Worm (Caenorhabditis elegans) whole organism, midembryonic: ENCODE measurements around the gene txt-1.

Experiments
- T22C8.4 ChIP-seq: fragments of 200-800 bp; sonication (Bioruptor generic); IDR thresholded peaks from 2 replicates; pipeline ENCODE4 v1.3.6; 2022; ENCODE audit warnings: missing genetic modification characterization, missing compliant biosample characterization
- cog-1 ChIP-seq: sonication (generic microtip); optimal IDR thresholded peaks from 2 replicates; lab custom pipeline; 2016; ENCODE audit warnings: missing genetic modification characterization, missing compliant biosample characterization
- flt-1 ChIP-seq: fragments of 200-800 bp; sonication (Bioruptor generic); IDR thresholded peaks from 2 replicates; pipeline ENCODE4 v1.3.6; 2022; ENCODE audit warnings: missing genetic modification characterization, missing compliant biosample characterization
- klf-2 ChIP-seq: fragments of 200-800 bp; sonication (Bioruptor generic); conservative IDR thresholded peaks from 2 replicates; pipeline ENCODE4 v1.3.6; 2022; ENCODE audit warnings: missing genetic modification reagents, missing genetic modification characterization, missing compliant biosample characterization
- med-1 ChIP-seq: sonication (generic microtip); optimal IDR thresholded peaks from 2 replicates; lab custom pipeline; 2017; ENCODE audit warnings: missing genetic modification characterization, mild to moderate bottlenecking, missing compliant biosample characterization, antibody characterized with exemption, missing genetic modification reagents; ENCODE audit not compliant: insufficient read depth
- ref-1 ChIP-seq: fragments of 200-800 bp; sonication (Bioruptor generic); conservative IDR thresholded peaks from 2 replicates; pipeline ENCODE4 v1.3.6; 2022; ENCODE audit warnings: missing genetic modification reagents, missing genetic modification characterization, missing compliant biosample characterization
- tab-1 ChIP-seq: fragments of 200-800 bp; sonication (Bioruptor generic); IDR thresholded peaks from 2 replicates; pipeline ENCODE4 v1.3.6; 2022; ENCODE audit warnings: missing genetic modification characterization, missing compliant biosample characterization
- ztf-23 ChIP-seq: fragments of 200-800 bp; sonication (Bioruptor generic); IDR thresholded peaks from 2 replicates; pipeline ENCODE4 v1.3.6; 2022; ENCODE audit warnings: missing genetic modification reagents, missing genetic modification characterization, missing compliant biosample characterization
- ztf-29 ChIP-seq: fragments of 200-800 bp; sonication (Bioruptor generic); IDR thresholded peaks from 2 replicates; pipeline ENCODE4 v1.3.6; 2022; ENCODE audit warnings: missing genetic modification reagents, missing genetic modification characterization, missing compliant biosample characterization

txt-1 gene

ce11 chrII:122008-122407 lies 16.0 kb downstream of the txt-1 start:
- no peak for TF ChIP-seq cog-1 (tag; lab: Kevin White, UChicago)
- 0 out of 2 replicates have a peak, but pooled peaks have one; percentile 57 for TF ChIP-seq tab-1 (GFP tag; lab: Robert Waterston, UW)
- TF ChIP-seq ztf-23 (GFP tag; lab: Robert Waterston, UW), result peak; percentile 61; the same call in 1 of the 2 replicates

ce11 chrII:122494-122893 lies 16.5 kb downstream of the txt-1 start:
- TF ChIP-seq flt-1 (GFP tag; lab: Robert Waterston, UW) (no peak), med-1 (GFP tag; lab: Kevin White, UChicago) (no peak), cog-1 (tag; lab: Kevin White, UChicago) (no peak), ref-1 (GFP tag; lab: Robert Waterston, UW) (no peak), tab-1 (GFP tag; lab: Robert Waterston, UW) (no peak)

ce11 chrII:124904-125303 lies 18.9 kb downstream of the txt-1 start, which contains the start of gene nmur-2:
Gene nmur-2, minus strand, starts transcription at chrII:125004.
- no peak for TF ChIP-seq cog-1 (tag; lab: Kevin White, UChicago)
- TF ChIP-seq med-1 (GFP tag; lab: Kevin White, UChicago), result no peak
- TF ChIP-seq ztf-29 (GFP tag; lab: Robert Waterston, UW), result no peak
- TF ChIP-seq klf-2 (GFP tag; lab: Robert Waterston, UW), result no peak
- no peak for TF ChIP-seq ref-1 (GFP tag; lab: Robert Waterston, UW)
- TF ChIP-seq ztf-23 (GFP tag; lab: Robert Waterston, UW), result no peak

ce11 chrII:128929-129328 lies 22.9 kb downstream of the txt-1 start, which contains the start of gene srd-3:
Gene srd-3, minus strand, starts transcription at chrII:129029.
- TF ChIP-seq ztf-23 (GFP tag; lab: Robert Waterston, UW), result no peak
- no peak for TF ChIP-seq ref-1 (GFP tag; lab: Robert Waterston, UW)
- TF ChIP-seq tab-1 (GFP tag; lab: Robert Waterston, UW), result no peak
- no peak for TF ChIP-seq T22C8.4 (GFP tag; lab: Robert Waterston, UW)
- no peak for TF ChIP-seq flt-1 (GFP tag; lab: Robert Waterston, UW)
- TF ChIP-seq klf-2 (GFP tag; lab: Robert Waterston, UW), result no peak
- TF ChIP-seq med-1 (GFP tag; lab: Kevin White, UChicago), result no peak
- no peak for TF ChIP-seq ztf-29 (GFP tag; lab: Robert Waterston, UW)
- no peak for TF ChIP-seq cog-1 (tag; lab: Kevin White, UChicago)

ce11 chrII:129770-130169 lies 23.8 kb downstream of the txt-1 start:
- TF ChIP-seq cog-1 (tag; lab: Kevin White, UChicago) (no peak), ztf-29 (GFP tag; lab: Robert Waterston, UW) (no peak), T22C8.4 (GFP tag; lab: Robert Waterston, UW) (no peak), tab-1 (GFP tag; lab: Robert Waterston, UW) (no peak), ref-1 (GFP tag; lab: Robert Waterston, UW) (no peak), flt-1 (GFP tag; lab: Robert Waterston, UW) (no peak), med-1 (GFP tag; lab: Kevin White, UChicago) (no peak), ztf-23 (GFP tag; lab: Robert Waterston, UW) (no peak), klf-2 (GFP tag; lab: Robert Waterston, UW) (no peak)

ce11 chrII:133548-134275 lies 27.7 kb downstream of the txt-1 start, which contains the start of gene cwn-1:
Gene cwn-1, minus strand, starts transcription at chrII:133598.
- TF ChIP-seq tab-1 (GFP tag; lab: Robert Waterston, UW), result no peak
- no peak for TF ChIP-seq flt-1 (GFP tag; lab: Robert Waterston, UW)
- no peak for TF ChIP-seq ztf-23 (GFP tag; lab: Robert Waterston, UW)
- TF ChIP-seq T22C8.4 (GFP tag; lab: Robert Waterston, UW), result no peak
- no peak for TF ChIP-seq cog-1 (tag; lab: Kevin White, UChicago)
- TF ChIP-seq klf-2 (GFP tag; lab: Robert Waterston, UW), result no peak
- TF ChIP-seq ref-1 (GFP tag; lab: Robert Waterston, UW), result no peak
- no peak for TF ChIP-seq ztf-29 (GFP tag; lab: Robert Waterston, UW)
- TF ChIP-seq med-1 (GFP tag; lab: Kevin White, UChicago), result no peak

ce11 chrII:135166-135565 lies 29.2 kb downstream of the txt-1 start, which contains the start of gene K10B4.1:
Gene K10B4.1, plus strand, starts transcription at chrII:135466.
- TF ChIP-seq klf-2 (GFP tag; lab: Robert Waterston, UW), result no peak
- no peak for TF ChIP-seq ztf-29 (GFP tag; lab: Robert Waterston, UW)
- TF ChIP-seq cog-1 (tag; lab: Kevin White, UChicago), result no peak
- no peak for TF ChIP-seq med-1 (GFP tag; lab: Kevin White, UChicago)
- TF ChIP-seq T22C8.4 (GFP tag; lab: Robert Waterston, UW), result no peak
- no peak for TF ChIP-seq tab-1 (GFP tag; lab: Robert Waterston, UW)

- TF ChIP-seq tab-1 (GFP tag; lab: Robert Waterston, UW) (no peak), ref-1 (GFP tag; lab: Robert Waterston, UW) (no peak), ztf-29 (GFP tag; lab: Robert Waterston, UW) (no peak), cog-1 (tag; lab: Kevin White, UChicago) (no peak), klf-2 (GFP tag; lab: Robert Waterston, UW) (no peak), med-1 (GFP tag; lab: Kevin White, UChicago) (no peak), ztf-23 (GFP tag; lab: Robert Waterston, UW) (no peak), flt-1 (GFP tag; lab: Robert Waterston, UW) (no peak), T22C8.4 (GFP tag; lab: Robert Waterston, UW) (no peak)
Observed at ce11 chrII:146933-147332, 40.9 kb downstream of the txt-1 start, which contains the start of gene T25D3.4. Gene T25D3.4, plus strand, starts transcription at chrII:147233.

- TF ChIP-seq klf-2 (GFP tag; lab: Robert Waterston, UW) (no peak), ztf-23 (GFP tag; lab: Robert Waterston, UW) (no peak), T22C8.4 (GFP tag; lab: Robert Waterston, UW) (no peak), cog-1 (tag; lab: Kevin White, UChicago) (no peak), ref-1 (GFP tag; lab: Robert Waterston, UW) (no peak), flt-1 (GFP tag; lab: Robert Waterston, UW) (no peak), ztf-29 (GFP tag; lab: Robert Waterston, UW) (no peak), med-1 (GFP tag; lab: Kevin White, UChicago) (no peak), tab-1 (GFP tag; lab: Robert Waterston, UW) (no peak)
Observed at ce11 chrII:151495-151894, 45.5 kb downstream of the txt-1 start.
